Worm (Caenorhabditis elegans) whole organism, mixed stage, embryonic: Measurements from ENCODE around the gene C16C8.27.

Source experiments
- blmp-1 ChIP-seq: fragments of 150-350 bp; optimal IDR thresholded peaks from 2 replicates; lab custom pipeline; 2014; ENCODE audit warnings: missing biosample characterization, missing genetic modification characterization
- ceh-83 ChIP-seq: fragments of 200-800 bp; sonication (Bioruptor generic); optimal IDR thresholded peaks from 2 replicates; lab custom pipeline; 2018; ENCODE audit warnings: mild to moderate bottlenecking, missing genetic modification characterization, missing compliant biosample characterization
- elt-1 ChIP-seq: sonication (generic microtip); optimal IDR thresholded peaks from 2 replicates; lab custom pipeline; 2017; ENCODE audit warnings: missing genetic modification characterization, mild to moderate bottlenecking, missing compliant biosample characterization, antibody characterized with exemption, moderate library complexity, borderline replicate concordance; ENCODE audit not compliant: insufficient read depth
- hlh-1 ChIP-seq: fragments of 150-350 bp; optimal IDR thresholded peaks from 2 replicates; lab custom pipeline; 2014; ENCODE audit warnings: missing biosample characterization, missing genetic modification reagents, missing genetic modification characterization
- pha-4 ChIP-seq: fragments of 150-350 bp; optimal IDR thresholded peaks from 2 replicates; lab custom pipeline; 2018; ENCODE audit warnings: missing biosample characterization, missing genetic modification reagents, missing genetic modification characterization
- snpc-4 ChIP-seq: fragments of 150-350 bp; optimal IDR thresholded peaks from 2 replicates; lab custom pipeline; 2014; ENCODE audit warnings: missing biosample characterization, missing genetic modification characterization
- unc-120 ChIP-seq: sonication (generic microtip); optimal IDR thresholded peaks from 2 replicates; lab custom pipeline; 2017; ENCODE audit warnings: missing genetic modification characterization, missing compliant biosample characterization; ENCODE audit not compliant: poor library complexity, severe bottlenecking
- unc-39 ChIP-seq: fragments of 150-350 bp; optimal IDR thresholded peaks from 2 replicates; lab custom pipeline; 2014; ENCODE audit warnings: missing biosample characterization, missing genetic modification characterization
- unc-62 ChIP-seq: fragments of 150-350 bp; optimal IDR thresholded peaks from 2 replicates; lab custom pipeline; 2014; ENCODE audit warnings: missing biosample characterization, missing genetic modification reagents, missing genetic modification characterization

- no peak for TF ChIP-seq hlh-1 (tag; lab: Kevin White, UChicago)
- no peak for TF ChIP-seq elt-1 (tag; lab: Kevin White, UChicago)
- TF ChIP-seq unc-120 (tag; lab: Kevin White, UChicago), result no peak
- no peak for TF ChIP-seq blmp-1
- TF ChIP-seq unc-62 (GFP tag; lab: Kevin White, UChicago), result no peak
- TF ChIP-seq ceh-83 (GFP tag; lab: Kevin White, UChicago), result no peak
- TF ChIP-seq pha-4, result no peak
- TF ChIP-seq snpc-4 (tag; lab: Kevin White, UChicago), result no peak
- TF ChIP-seq unc-39 (tag; lab: Kevin White, UChicago), result no peak
These were observed 17.7 kb downstream of the C16C8.27 start for ce11 chrII:3459199-3459598.
